Fruit fly (Drosophila melanogaster) whole organism, prepupa: ENCODE measurements around the gene Sulf1.
A peak's percentile ranks its signal among the peaks of the same experiment; 100 is the strongest.

ENCODE experiments used
- CG11294 ChIP-seq: fragments of 200-800 bp; sonication (Bioruptor generic); IDR thresholded peaks from 2 replicates; pipeline ENCODE4 v1.3.6; 2022; ENCODE audit warnings: missing biosample characterization, missing genetic modification characterization
- CG11762 ChIP-seq: fragments of 200-800 bp; sonication (Bioruptor generic); optimal IDR thresholded peaks from 3 replicates; lab custom pipeline; 2016; ENCODE audit warnings: missing biosample characterization, missing genetic modification characterization; ENCODE audit not compliant: insufficient read depth
- CG15336 ChIP-seq: fragments of 200-800 bp; sonication (Bioruptor generic); IDR thresholded peaks from 2 replicates; pipeline ENCODE4 v1.3.6; 2022; ENCODE audit warnings: missing biosample characterization, missing genetic modification characterization
- CG1621 ChIP-seq: fragments of 200-800 bp; sonication (Bioruptor generic); optimal IDR thresholded peaks from 3 replicates; lab custom pipeline; 2018; ENCODE audit warnings: missing biosample characterization, mild to moderate bottlenecking, missing genetic modification characterization
- CG31627 ChIP-seq: fragments of 200-800 bp; sonication (Bioruptor generic); optimal IDR thresholded peaks from 3 replicates; lab custom pipeline; 2016; ENCODE audit warnings: missing biosample characterization, missing genetic modification characterization
- CG4318 ChIP-seq: fragments of 200-800 bp; sonication (Bioruptor generic); optimal IDR thresholded peaks from 3 replicates; lab custom pipeline; 2017; ENCODE audit warnings: missing biosample characterization, mild to moderate bottlenecking, missing genetic modification characterization
- CG6163 ChIP-seq: fragments of 200-800 bp; sonication (Bioruptor generic); IDR thresholded peaks from 3 replicates; pipeline ENCODE4 v1.3.6; 2022; ENCODE audit warnings: missing biosample characterization, missing genetic modification characterization
- CG6792 ChIP-seq: fragments of 200-800 bp; sonication (Bioruptor generic); optimal IDR thresholded peaks from 3 replicates; lab custom pipeline; 2016; ENCODE audit warnings: missing biosample characterization, missing genetic modification characterization
- CG6808 ChIP-seq: fragments of 200-800 bp; sonication (Bioruptor generic); optimal IDR thresholded peaks from 3 replicates; lab custom pipeline; 2017; ENCODE audit warnings: missing biosample characterization, missing genetic modification characterization, mild to moderate bottlenecking, moderate library complexity, missing genetic modification reagents
- CG6854 ChIP-seq: fragments of 200-800 bp; sonication (Bioruptor generic); optimal IDR thresholded peaks from 2 replicates; lab custom pipeline; 2017; ENCODE audit warnings: missing biosample characterization, mild to moderate bottlenecking, missing genetic modification characterization
- CG7368 ChIP-seq: fragments of 200-800 bp; sonication (Bioruptor generic); optimal IDR thresholded peaks from 3 replicates; lab custom pipeline; 2016; ENCODE audit warnings: missing biosample characterization, missing genetic modification characterization
- CG8119 ChIP-seq: fragments of 200-800 bp; sonication (Bioruptor generic); IDR thresholded peaks from 3 replicates; pipeline ENCODE4 v1.3.6; 2022; ENCODE audit warnings: missing biosample characterization, missing genetic modification characterization
- CG8632 ChIP-seq: fragments of 200-800 bp; sonication (Bioruptor generic); optimal IDR thresholded peaks from 3 replicates; lab custom pipeline; 2016; ENCODE audit warnings: missing biosample characterization, missing genetic modification characterization
- Eip75B ChIP-seq: fragments of 200-800 bp; sonication (Bioruptor generic); optimal IDR thresholded peaks from 3 replicates; lab custom pipeline; 2016; ENCODE audit warnings: missing biosample characterization, missing genetic modification characterization
- Eip78C ChIP-seq: fragments of 200-800 bp; sonication (Bioruptor generic); peaks from one replicate; lab custom pipeline; 2016; ENCODE audit warnings: missing biosample characterization, missing genetic modification characterization
- Ets96B ChIP-seq: fragments of 200-800 bp; optimal IDR thresholded peaks from 2 replicates; lab custom pipeline; 2019; ENCODE audit warnings: missing biosample characterization, mild to moderate bottlenecking, missing genetic modification characterization, moderate library complexity
- Hr4 ChIP-seq: fragments of 200-800 bp; sonication (Bioruptor generic); optimal IDR thresholded peaks from 3 replicates; lab custom pipeline; 2016; ENCODE audit warnings: missing biosample characterization, missing genetic modification characterization
- Lpt ChIP-seq: fragments of 200-800 bp; sonication (Bioruptor generic); optimal IDR thresholded peaks from 3 replicates; lab custom pipeline; 2016; ENCODE audit warnings: missing biosample characterization, missing genetic modification characterization
- Met ChIP-seq: fragments of 200-800 bp; sonication (Bioruptor generic); optimal IDR thresholded peaks from 3 replicates; lab custom pipeline; 2016; ENCODE audit warnings: missing biosample characterization, missing genetic modification characterization
- Sox102F ChIP-seq: fragments of 200-800 bp; sonication (Bioruptor generic); optimal IDR thresholded peaks from 2 replicates; lab custom pipeline; 2016; ENCODE audit warnings: missing biosample characterization, mild to moderate bottlenecking, missing genetic modification characterization
- dsx ChIP-seq: fragments of 200-800 bp; optimal IDR thresholded peaks from 3 replicates; lab custom pipeline; 2019; ENCODE audit warnings: missing biosample characterization, mild to moderate bottlenecking, missing genetic modification characterization, moderate library complexity; ENCODE audit not compliant: poor library complexity, severe bottlenecking
- eg ChIP-seq: fragments of 200-800 bp; sonication (Bioruptor generic); IDR thresholded peaks from 3 replicates; pipeline ENCODE4 v1.3.6; 2022; ENCODE audit warnings: missing biosample characterization, missing genetic modification characterization
- esn ChIP-seq: fragments of 200-800 bp; sonication (Bioruptor generic); optimal IDR thresholded peaks from 2 replicates; lab custom pipeline; 2016; ENCODE audit warnings: missing biosample characterization, mild to moderate bottlenecking, missing genetic modification characterization, moderate library complexity
- fd59A ChIP-seq: fragments of 200-800 bp; sonication (Bioruptor generic); optimal IDR thresholded peaks from 2 replicates; lab custom pipeline; 2017; ENCODE audit warnings: missing biosample characterization, mild to moderate bottlenecking, missing genetic modification characterization, missing genetic modification reagents
- fd85E ChIP-seq: fragments of 200-800 bp; sonication (Bioruptor generic); optimal IDR thresholded peaks from 3 replicates; lab custom pipeline; 2016; ENCODE audit warnings: missing biosample characterization, missing genetic modification characterization
- lz ChIP-seq: fragments of 200-800 bp; sonication (Bioruptor generic); optimal IDR thresholded peaks from 3 replicates; lab custom pipeline; 2016; ENCODE audit warnings: missing biosample characterization, missing genetic modification characterization
- pdm3 ChIP-seq: fragments of 200-800 bp; sonication (Bioruptor generic); optimal IDR thresholded peaks from 3 replicates; lab custom pipeline; 2016; ENCODE audit warnings: missing biosample characterization, missing genetic modification characterization
- salr ChIP-seq, 2 experiments: fragments of 200-800 bp; sonication (Bioruptor generic); optimal IDR thresholded peaks; 3 replicates each; lab custom pipeline; 2016 to 2018; ENCODE audit warnings: missing biosample characterization in 2 of 2, missing genetic modification characterization in 2 of 2, mild to moderate bottlenecking in 1 of 2
- spab ChIP-seq: fragments of 200-800 bp; sonication (Bioruptor generic); optimal IDR thresholded peaks from 2 replicates; lab custom pipeline; 2017; ENCODE audit warnings: missing biosample characterization, mild to moderate bottlenecking, missing genetic modification characterization, missing genetic modification reagents
- vri ChIP-seq: fragments of 200-800 bp; sonication (Bioruptor generic); optimal IDR thresholded peaks from 3 replicates; lab custom pipeline; 2016; ENCODE audit warnings: missing biosample characterization, mild to moderate bottlenecking, missing genetic modification characterization

The Sulf1 gene

dm6 chr3R:16272754-16273502 is 66.4 kb downstream of the Sulf1 start:
- TF ChIP-seq Eip78C (GFP tag; lab: Kevin White, UChicago) (no peak), Hr4 (GFP tag; lab: Kevin White, UChicago) (no peak), Lpt (GFP tag; lab: Kevin White, UChicago) (no peak), CG6854 (peak; percentile 13)

- TF ChIP-seq CG8119 (no peak), CG31627 (no peak), CG1621 (tag; lab: Kevin White, UChicago) (peak; percentile 27), eg (GFP tag; lab: Robert Waterston, UW) (no peak), CG6854 (no peak)
Observed at dm6 chr3R:16272185-16272584, 67.2 kb downstream of the Sulf1 start, which contains the start of the genes Mat89Ba and gish. Gene Mat89Ba (minus strand): TSS chr3R:16272415. Gene gish (plus strand): TSS chr3R:16272452.

- TF ChIP-seq Ets96B (tag; lab: Kevin White, UChicago) (no peak), spab (GFP tag; lab: Kevin White, UChicago) (no peak), Eip78C (GFP tag; lab: Kevin White, UChicago) (no peak), CG6792 (GFP tag; lab: Kevin White, UChicago) (no peak), CG4318 (GFP tag; lab: Kevin White, UChicago) (no peak), CG15336 (GFP tag; lab: Robert Waterston, UW) (no peak), lz (no peak), dsx (GFP tag; lab: Kevin White, UChicago) (no peak), CG11762 (GFP tag; lab: Kevin White, UChicago) (no peak), Sox102F (no peak), Hr4 (GFP tag; lab: Kevin White, UChicago) (no peak), CG6163 (GFP tag; lab: Robert Waterston, UW) (no peak), fd59A (no peak), CG7368 (no peak)
Observed at dm6 chr3R:16266712-16267111, 72.7 kb downstream of the Sulf1 start, which contains the start of gene Mst89B. Gene Mst89B (plus strand): TSS chr3R:16267012.

dm6 chr3R:16263522-16264305 is 75.7 kb downstream of the Sulf1 start, which contains the start of the genes bor and asun:
Gene bor (minus strand): TSS chr3R:16264115.
Gene asun (plus strand): TSS chr3R:16264271.
- peak; percentile 57 for TF ChIP-seq esn
- TF ChIP-seq CG11294: no peak
- no peak for TF ChIP-seq Eip75B
- peak; percentile 92 for TF ChIP-seq vri (GFP tag; lab: Kevin White, UChicago)
- no peak for TF ChIP-seq Met (GFP tag; lab: Kevin White, UChicago)
- no peak for TF ChIP-seq CG6808 (GFP tag; lab: Kevin White, UChicago)
- TF ChIP-seq fd85E (GFP tag; lab: Kevin White, UChicago): no peak
- no peak for TF ChIP-seq CG8632 (GFP tag; lab: Kevin White, UChicago)
- no peak for TF ChIP-seq Sox102F
- peak; percentile 31; the same call in 1 of the 3 replicates for TF ChIP-seq CG8119
- TF ChIP-seq CG1621 (tag; lab: Kevin White, UChicago): peak; percentile 32
- no peak for TF ChIP-seq lz
- no peak for TF ChIP-seq pdm3 (GFP tag; lab: Kevin White, UChicago)
- TF ChIP-seq salr (GFP tag; optimal IDR thresholded peaks at IDR 0.05; lab: Kevin White, UChicago): no peak
- TF ChIP-seq CG6163 (GFP tag; lab: Robert Waterston, UW): peak; percentile 24; the same call in 1 of the 3 replicates
- TF ChIP-seq, all 60 proteins: peak for 5
